Worm (Caenorhabditis elegans): Measurements from ENCODE around the gene ZK666.4.

ce11 chrII:10456979-10457378, 20.1 kb upstream of the ZK666.4 start, which contains the start of gene ZK673.11:
- no peak for TF ChIP-seq unc-39 (tag; optimal IDR thresholded peaks at IDR 0.05)
- TF ChIP-seq nhr-77 (tag; optimal IDR thresholded peaks at IDR 0.05), result no peak
- TF ChIP-seq blmp-1 (tag; optimal IDR thresholded peaks at IDR 0.05; ENCODE audit: insufficient read depth), result no peak
- TF ChIP-seq ztf-4 (tag; optimal IDR thresholded peaks at IDR 0.05), result no peak
- TF ChIP-seq ztf-11 (tag; optimal IDR thresholded peaks at IDR 0.05), result no peak
- no peak for TF ChIP-seq elt-3 (tag; optimal IDR thresholded peaks at IDR 0.05)
- no peak for TF ChIP-seq nhr-25 (tag; optimal IDR thresholded peaks at IDR 0.05)
- no peak for TF ChIP-seq gmeb-1 (tag; optimal IDR thresholded peaks at IDR 0.05)
- no peak for TF ChIP-seq skn-1 (tag; optimal IDR thresholded peaks at IDR 0.05)
- no peak for TF ChIP-seq nhr-23 (tag; optimal IDR thresholded peaks at IDR 0.05)
- TF ChIP-seq fos-1 (tag; optimal IDR thresholded peaks at IDR 0.05), result no peak
